Fruit fly (Drosophila melanogaster): ENCODE measurements around the gene CG13884.
A peak's percentile ranks its signal among the peaks of the same experiment; 100 is the strongest.

DNA sequence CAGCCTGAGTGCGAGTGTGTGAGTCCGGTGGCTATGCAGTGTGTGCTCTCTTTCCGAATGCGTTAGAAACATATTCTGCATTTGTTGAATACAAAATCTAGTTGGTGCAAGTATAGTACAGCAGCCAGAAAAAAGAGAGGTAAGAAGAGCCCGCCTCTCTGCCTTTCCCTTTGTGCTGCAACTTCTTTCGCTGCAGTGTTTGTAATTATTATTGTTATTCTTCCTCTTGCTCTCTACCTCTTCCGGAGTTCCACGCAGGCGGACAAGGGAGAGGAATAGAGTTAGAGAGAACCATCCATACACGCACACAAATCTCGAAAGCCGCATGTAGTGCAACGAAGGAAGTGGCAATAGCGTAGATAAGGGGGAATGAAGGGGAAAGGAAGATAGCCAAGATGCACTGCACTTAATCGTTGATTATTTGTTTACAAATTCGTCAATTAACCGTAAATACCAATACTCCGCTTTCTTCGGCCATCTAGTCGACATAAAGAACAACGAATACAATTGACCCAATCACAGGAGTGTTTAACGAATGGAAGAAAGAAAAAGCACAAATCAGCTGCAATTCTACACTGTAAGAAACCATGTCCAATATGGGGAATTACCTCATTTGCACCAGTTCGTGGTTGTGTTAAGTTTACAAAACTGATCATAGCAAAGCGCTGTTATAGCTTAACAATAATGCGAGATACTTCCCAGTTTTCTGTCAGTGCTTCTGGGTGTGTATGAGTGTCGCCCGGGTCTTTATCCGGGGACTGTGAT, 18.4 kb downstream of the CG13884 start:
- TF ChIP-seq CG4496 (GFP tag; IDR thresholded peaks at IDR 0.05) (peak; percentile 92), gl (tag; optimal IDR thresholded peaks at IDR 0.05) (peak; percentile 72), CG17806 (tag; optimal IDR thresholded peaks at IDR 0.05) (peak; percentile 84), CG32121 (GFP tag; IDR thresholded peaks at IDR 0.05) (peak; percentile 90)
